Worm (Caenorhabditis elegans): ENCODE results near the gene srh-148.
"Not testable (repeated sequence)": the region's sequence is repeated elsewhere in the genome, so short reads cannot be mapped to it uniquely, and the experiment has no call there.

srh-148 gene

ce11 chrV:15867373-15867772 lies 9.2 kb upstream of the srh-148 start, which contains the start of gene fbxa-197:
fbxa-197 (plus strand) TSS chrV:15867673.
- TF ChIP-seq ceh-43 (GFP tag; optimal IDR thresholded peaks at IDR 0.05) = no peak
- TF ChIP-seq cnd-1 (tag; optimal IDR thresholded peaks at IDR 0.05) = no peak
- no peak for TF ChIP-seq unc-62 (GFP tag; optimal IDR thresholded peaks at IDR 0.05)
- no peak for TF ChIP-seq snpc-4 (tag; optimal IDR thresholded peaks at IDR 0.05)
- no peak for TF ChIP-seq nhr-76 (tag; optimal IDR thresholded peaks at IDR 0.05)
- no peak for TF ChIP-seq elt-3 (tag; optimal IDR thresholded peaks at IDR 0.05)
- no peak for TF ChIP-seq mab-5 (tag; optimal IDR thresholded peaks at IDR 0.05)
- TF ChIP-seq lin-32 (GFP tag; optimal IDR thresholded peaks at IDR 0.05) = no peak
- TF ChIP-seq mls-2 (tag; optimal IDR thresholded peaks at IDR 0.05) = no peak
- no peak for TF ChIP-seq nhr-2 (tag; optimal IDR thresholded peaks at IDR 0.05)
- TF ChIP-seq drap-1 (GFP tag; optimal IDR thresholded peaks at IDR 0.05) = no peak
- no peak for TF ChIP-seq sem-2 (GFP tag; optimal IDR thresholded peaks at IDR 0.05)
- TF ChIP-seq nhr-28 (tag; optimal IDR thresholded peaks at IDR 0.05) = no peak
- TF ChIP-seq mep-1 (tag; optimal IDR thresholded peaks at IDR 0.05) = no peak
- no peak for TF ChIP-seq flh-1 (GFP tag; optimal IDR thresholded peaks at IDR 0.05)
- no peak for TF ChIP-seq lsy-2 (tag; optimal IDR thresholded peaks at IDR 0.05)

DNA sequence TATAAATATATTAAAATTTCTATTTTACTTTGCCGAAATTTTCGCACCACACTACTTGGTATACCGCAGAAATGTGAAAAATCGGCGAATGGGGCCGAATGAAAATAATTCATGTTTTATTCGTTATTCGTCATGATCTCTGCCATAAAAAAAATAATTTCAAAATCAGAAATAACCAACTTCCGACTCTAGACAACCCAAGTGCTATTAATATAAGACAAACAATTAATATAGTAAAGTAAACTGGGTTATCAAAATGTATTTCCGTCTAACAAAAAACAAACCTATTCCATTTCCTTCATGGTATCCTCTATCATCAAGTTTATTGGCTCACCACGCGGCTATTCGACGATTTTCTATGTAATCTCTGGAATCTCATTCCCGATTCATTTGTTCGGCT lies 7.6 kb upstream of the srh-148 start, which contains the start of gene srh-293:
TSS of gene srh-293 (plus strand) at position 301 of the 400 bp plus-strand sequence.
- TF ChIP-seq lsy-2 (tag; optimal IDR thresholded peaks at IDR 0.05) = no peak
- no peak for TF ChIP-seq mab-5 (tag; optimal IDR thresholded peaks at IDR 0.05)
- no peak for TF ChIP-seq drap-1 (GFP tag; optimal IDR thresholded peaks at IDR 0.05)
- TF ChIP-seq ceh-43 (GFP tag; optimal IDR thresholded peaks at IDR 0.05) = no peak
- TF ChIP-seq ceh-83 (GFP tag; optimal IDR thresholded peaks at IDR 0.05) = no peak
- no peak for TF ChIP-seq cnd-1 (tag; optimal IDR thresholded peaks at IDR 0.05)

DNA sequence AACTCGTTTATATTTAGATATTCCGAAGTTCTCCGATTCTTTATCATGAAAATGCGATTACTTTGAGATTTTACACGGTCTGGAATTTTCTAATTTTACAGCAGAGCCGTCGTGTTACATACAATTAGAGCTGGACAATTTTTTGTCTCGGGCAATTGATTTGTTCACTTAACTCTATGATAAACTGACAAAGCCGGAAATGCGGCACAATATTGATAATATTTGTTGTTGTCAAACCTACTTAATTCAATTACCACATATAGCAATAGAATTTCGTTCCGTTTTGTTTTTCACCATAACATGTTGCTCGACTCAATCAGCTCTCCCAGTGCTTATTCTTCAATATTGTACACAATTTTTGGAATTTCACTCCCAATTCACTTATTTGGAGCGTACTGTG lies 4.8 kb upstream of the srh-148 start, which contains the start of gene srh-299:
TSS of gene srh-299 (plus strand) at position 301 of the 400 bp plus-strand sequence.
- TF ChIP-seq snpc-4 (tag; optimal IDR thresholded peaks at IDR 0.05) = no peak
- no peak for TF ChIP-seq blmp-1 (tag; optimal IDR thresholded peaks at IDR 0.05)
- no peak for TF ChIP-seq unc-62 (GFP tag; optimal IDR thresholded peaks at IDR 0.05)
- no peak for TF ChIP-seq sptf-1 (tag; optimal IDR thresholded peaks at IDR 0.05)
- no peak for TF ChIP-seq mls-2 (tag; optimal IDR thresholded peaks at IDR 0.05)

- TF ChIP-seq ztf-11 (tag; optimal IDR thresholded peaks at IDR 0.05) = no peak
Measured at ce11 chrV:15862599-15862998, 4.4 kb upstream of the srh-148 start, which contains the start of gene srz-12. srz-12 (minus strand) TSS chrV:15862699.

- not testable (repeated sequence) for TF ChIP-seq flh-1 (GFP tag; optimal IDR thresholded peaks at IDR 0.05); snpc-4 (tag; optimal IDR thresholded peaks at IDR 0.05); nhr-12 (tag; optimal IDR thresholded peaks at IDR 0.05)
Measured at ce11 chrV:15850276-15850811, 7.8 kb downstream of the srh-148 start, which contains the start of gene srh-147. srh-147 (minus strand) TSS chrV:15850326.

DNA sequence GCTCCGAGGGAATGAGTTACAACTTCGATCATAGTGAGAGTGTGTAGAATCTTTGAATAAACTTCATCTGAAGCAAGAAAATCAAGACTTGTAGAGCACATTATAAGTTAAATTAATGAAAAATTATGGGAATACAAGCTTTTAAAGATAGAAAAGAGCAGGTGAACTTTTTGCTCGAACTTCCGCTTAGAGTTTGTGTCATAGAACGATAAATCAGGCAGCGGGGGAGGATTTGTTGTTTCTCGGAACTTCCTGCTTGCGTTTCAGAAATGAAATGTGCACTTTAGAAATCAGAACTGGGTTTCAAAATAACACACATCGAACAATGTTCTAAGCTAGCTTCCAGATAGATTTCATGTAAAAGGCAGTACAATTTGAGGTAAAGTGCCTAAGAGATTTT lies 17.1 kb downstream of the srh-148 start, which contains the start of gene srh-149:
TSS of gene srh-149 (minus strand) at position 101 of the 400 bp plus-strand sequence.
- TF ChIP-seq ces-1 (GFP tag; optimal IDR thresholded peaks at IDR 0.05) (no peak), lin-13 (tag; optimal IDR thresholded peaks at IDR 0.05) (no peak), nhr-2 (tag; optimal IDR thresholded peaks at IDR 0.05) (no peak), unc-39 (tag; optimal IDR thresholded peaks at IDR 0.05) (no peak), sptf-1 (tag; optimal IDR thresholded peaks at IDR 0.05) (no peak), nhr-76 (tag; optimal IDR thresholded peaks at IDR 0.05) (no peak), nhr-237 (tag; optimal IDR thresholded peaks at IDR 0.05) (no peak), mep-1 (tag; optimal IDR thresholded peaks at IDR 0.05) (no peak), sem-2 (GFP tag; optimal IDR thresholded peaks at IDR 0.05) (no peak), M03D4.4 (tag; optimal IDR thresholded peaks at IDR 0.05) (no peak), snpc-4 (tag; optimal IDR thresholded peaks at IDR 0.05) (no peak), nhr-28 (tag; optimal IDR thresholded peaks at IDR 0.05) (no peak), ceh-43 (GFP tag; optimal IDR thresholded peaks at IDR 0.05) (no peak), unc-62 (GFP tag; optimal IDR thresholded peaks at IDR 0.05) (no peak), elt-1 (tag; optimal IDR thresholded peaks at IDR 0.05; ENCODE audit: borderline replicate concordance, insufficient read depth) (no peak), tbx-8 (GFP tag; optimal IDR thresholded peaks at IDR 0.05) (no peak)

Data from whole organism, mixed stage, embryonic.